Fruit fly (Drosophila melanogaster) whole organism, embryonic: ENCODE measurements around the gene mRpL49.
A peak's percentile ranks its signal among the peaks of the same experiment; 100 is the strongest.

Experiments used
- ATbp ChIP-seq: fragments of 200-800 bp; sonication (Bioruptor generic); optimal IDR thresholded peaks from 2 replicates; lab custom pipeline; 2017; ENCODE audit warnings: missing biosample characterization, mild to moderate bottlenecking, missing genetic modification characterization, missing genetic modification reagents
- CG10274 ChIP-seq: fragments of 200-800 bp; sonication (Bioruptor generic); optimal IDR thresholded peaks from 3 replicates; lab custom pipeline; 2017; ENCODE audit warnings: missing biosample characterization, mild to moderate bottlenecking, missing genetic modification characterization
- CG10543 ChIP-seq: fragments of 200-800 bp; sonication (Bioruptor generic); optimal IDR thresholded peaks from 3 replicates; lab custom pipeline; 2017; ENCODE audit warnings: missing biosample characterization, mild to moderate bottlenecking, missing genetic modification characterization, moderate library complexity
- CG11696 ChIP-seq: fragments of 200-800 bp; sonication (Bioruptor generic); IDR thresholded peaks from 2 replicates; pipeline ENCODE4 v1.3.6; 2022; ENCODE audit warnings: missing biosample characterization, missing genetic modification characterization
- CG1233 ChIP-seq: fragments of 200-800 bp; sonication (Bioruptor generic); optimal IDR thresholded peaks from 4 replicates; lab custom pipeline; 2018; ENCODE audit warnings: missing biosample characterization, mild to moderate bottlenecking, missing genetic modification characterization
- CG12744 ChIP-seq: fragments of 200-800 bp; sonication (Bioruptor generic); optimal IDR thresholded peaks from 2 replicates; lab custom pipeline; 2016; ENCODE audit warnings: missing biosample characterization, missing genetic modification characterization
- CG13775 ChIP-seq: fragments of 200-800 bp; sonication (Bioruptor generic); optimal IDR thresholded peaks from 3 replicates; lab custom pipeline; 2017; ENCODE audit warnings: missing biosample characterization, mild to moderate bottlenecking, missing genetic modification characterization
- CG15269 ChIP-seq: fragments of 200-800 bp; sonication (Bioruptor generic); optimal IDR thresholded peaks from 2 replicates; lab custom pipeline; 2018; ENCODE audit warnings: missing biosample characterization, mild to moderate bottlenecking, missing genetic modification characterization, moderate library complexity
- CG16815 ChIP-seq: fragments of 200-800 bp; sonication (Bioruptor generic); optimal IDR thresholded peaks from 3 replicates; lab custom pipeline; 2017; ENCODE audit warnings: missing biosample characterization, mild to moderate bottlenecking, missing genetic modification characterization
- CG17568 ChIP-seq: fragments of 200-800 bp; sonication (Bioruptor generic); optimal IDR thresholded peaks from 2 replicates; lab custom pipeline; 2018; ENCODE audit warnings: missing biosample characterization, mild to moderate bottlenecking, missing genetic modification characterization, moderate library complexity
- CG17829 ChIP-seq: fragments of 200-800 bp; optimal IDR thresholded peaks from 2 replicates; lab custom pipeline; 2019; ENCODE audit warnings: missing biosample characterization, mild to moderate bottlenecking, missing genetic modification characterization, moderate library complexity
- CG18599 ChIP-seq: fragments of 200-800 bp; sonication (Bioruptor generic); optimal IDR thresholded peaks from 3 replicates; lab custom pipeline; 2017; ENCODE audit warnings: missing biosample characterization, missing genetic modification characterization, mild to moderate bottlenecking, moderate library complexity, missing genetic modification reagents
- CG2116 ChIP-seq: fragments of 200-800 bp; sonication (Bioruptor generic); optimal IDR thresholded peaks from 3 replicates; lab custom pipeline; 2018; ENCODE audit warnings: missing biosample characterization, mild to moderate bottlenecking, missing genetic modification characterization
- CG2875 ChIP-seq: fragments of 200-800 bp; sonication (Bioruptor generic); optimal IDR thresholded peaks from 2 replicates; lab custom pipeline; 2017; ENCODE audit warnings: missing biosample characterization, mild to moderate bottlenecking, missing genetic modification characterization, missing genetic modification reagents
- CG2889 ChIP-seq: fragments of 200-800 bp; sonication (Bioruptor generic); IDR thresholded peaks from 3 replicates; pipeline ENCODE4 v1.3.6; 2022; ENCODE audit warnings: missing biosample characterization, missing genetic modification characterization
- CG30431 ChIP-seq: fragments of 200-800 bp; sonication (Bioruptor generic); optimal IDR thresholded peaks from 2 replicates; lab custom pipeline; 2017; ENCODE audit warnings: missing biosample characterization, missing genetic modification characterization
- CG31365 ChIP-seq: fragments of 200-800 bp; sonication (Bioruptor generic); optimal IDR thresholded peaks from 2 replicates; lab custom pipeline; 2018; ENCODE audit warnings: missing biosample characterization, mild to moderate bottlenecking, missing genetic modification characterization
- CG33557 ChIP-seq: fragments of 200-800 bp; sonication (Bioruptor generic); optimal IDR thresholded peaks from 2 replicates; lab custom pipeline; 2019; ENCODE audit warnings: missing biosample characterization, mild to moderate bottlenecking, missing genetic modification characterization, moderate library complexity
- CG34376 ChIP-seq: fragments of 200-800 bp; sonication (Bioruptor generic); optimal IDR thresholded peaks from 2 replicates; lab custom pipeline; 2018; ENCODE audit warnings: missing biosample characterization, mild to moderate bottlenecking, missing genetic modification characterization
- CG4424 ChIP-seq: fragments of 200-800 bp; sonication (Bioruptor generic); optimal IDR thresholded peaks from 3 replicates; lab custom pipeline; 2016; ENCODE audit warnings: missing biosample characterization, missing genetic modification characterization
- CG7963 ChIP-seq: fragments of 200-800 bp; sonication (Bioruptor generic); IDR thresholded peaks from 3 replicates; pipeline ENCODE4 v1.3.6; 2022; ENCODE audit warnings: missing biosample characterization, missing genetic modification characterization; ENCODE audit not compliant: partially characterized antibody
- CG8359 ChIP-seq: fragments of 200-800 bp; sonication (Bioruptor generic); optimal IDR thresholded peaks from 2 replicates; lab custom pipeline; 2017; ENCODE audit warnings: missing biosample characterization, mild to moderate bottlenecking, missing genetic modification characterization, borderline replicate concordance
- CkIIα-i1 ChIP-seq: fragments of 200-800 bp; sonication (Bioruptor generic); IDR thresholded peaks from 2 replicates; pipeline ENCODE4 v1.3.6; 2022; ENCODE audit warnings: missing biosample characterization, missing genetic modification characterization
- Dek ChIP-seq: fragments of 200-800 bp; sonication (Bioruptor generic); optimal IDR thresholded peaks from 3 replicates; lab custom pipeline; 2019; ENCODE audit warnings: missing biosample characterization, mild to moderate bottlenecking, missing genetic modification characterization, moderate library complexity
- Dref ChIP-seq: fragments of 200-800 bp; sonication (Bioruptor generic); IDR thresholded peaks from 2 replicates; pipeline ENCODE4 v1.3.6; 2022; ENCODE audit warnings: missing biosample characterization, missing genetic modification characterization
- E2f2 ChIP-seq: fragments of 200-800 bp; sonication (Bioruptor generic); IDR thresholded peaks from 2 replicates; pipeline ENCODE4 v1.3.6; 2022; ENCODE audit warnings: missing biosample characterization, missing genetic modification characterization
- Ets97D ChIP-seq: fragments of 200-800 bp; sonication (Bioruptor generic); optimal IDR thresholded peaks from 3 replicates; lab custom pipeline; 2016; ENCODE audit warnings: missing biosample characterization, missing genetic modification characterization
- H2.0 ChIP-seq: fragments of 200-800 bp; sonication (Bioruptor generic); IDR thresholded peaks from 2 replicates; pipeline ENCODE4 v1.3.6; 2022; ENCODE audit warnings: missing biosample characterization, missing genetic modification characterization
- Hand ChIP-seq: fragments of 200-800 bp; sonication (Bioruptor generic); optimal IDR thresholded peaks from 2 replicates; lab custom pipeline; 2017; ENCODE audit warnings: mild to moderate bottlenecking, missing biosample characterization, missing genetic modification reagents, missing genetic modification characterization
- Mes4 ChIP-seq: fragments of 200-800 bp; sonication (Bioruptor generic); optimal IDR thresholded peaks from 2 replicates; lab custom pipeline; 2016; ENCODE audit warnings: missing biosample characterization, missing genetic modification characterization
- NK7.1 ChIP-seq: fragments of 200-800 bp; sonication (Bioruptor generic); optimal IDR thresholded peaks from 3 replicates; lab custom pipeline; 2016; ENCODE audit warnings: missing biosample characterization, missing genetic modification characterization
- Neu2 ChIP-seq: fragments of 200-800 bp; sonication (Bioruptor generic); optimal IDR thresholded peaks from 3 replicates; lab custom pipeline; 2016; ENCODE audit warnings: missing biosample characterization, missing genetic modification characterization, borderline replicate concordance
- Sin3A ChIP-seq: fragments of >200 bp; optimal IDR thresholded peaks from 2 replicates; lab custom pipeline; 2018
- Sox100B ChIP-seq: fragments of 200-800 bp; sonication (Bioruptor generic); optimal IDR thresholded peaks from 3 replicates; lab custom pipeline; 2018; ENCODE audit warnings: missing biosample characterization, mild to moderate bottlenecking, missing genetic modification characterization
- Sry-β ChIP-seq: fragments of 200-800 bp; sonication (Bioruptor generic); optimal IDR thresholded peaks from 2 replicates; lab custom pipeline; 2018; ENCODE audit warnings: missing biosample characterization, mild to moderate bottlenecking, missing genetic modification characterization, moderate library complexity
- YL-1 ChIP-seq: fragments of 200-800 bp; sonication (Bioruptor generic); optimal IDR thresholded peaks from 3 replicates; lab custom pipeline; 2017; ENCODE audit warnings: missing biosample characterization, mild to moderate bottlenecking, missing genetic modification characterization
- br ChIP-seq: fragments of >200 bp; optimal IDR thresholded peaks from 2 replicates; lab custom pipeline; 2017
- caup ChIP-seq: fragments of 200-800 bp; sonication (Bioruptor generic); optimal IDR thresholded peaks from 3 replicates; lab custom pipeline; 2017; ENCODE audit warnings: missing biosample characterization, mild to moderate bottlenecking, missing genetic modification characterization, moderate library complexity; ENCODE audit not compliant: severe bottlenecking
- chn ChIP-seq: fragments of 200-800 bp; sonication (Bioruptor generic); optimal IDR thresholded peaks from 2 replicates; lab custom pipeline; 2016; ENCODE audit warnings: missing biosample characterization, missing genetic modification characterization
- hth ChIP-seq: fragments of >200 bp; optimal IDR thresholded peaks from 2 replicates; lab custom pipeline; 2017; ENCODE audit warnings: inconsistent platforms
- insv ChIP-seq, 2 experiments: fragments of 200-800 bp; sonication (Bioruptor generic); optimal IDR thresholded peaks; 3 replicates each; lab custom pipeline; 2016 to 2018; ENCODE audit warnings: missing biosample characterization in 2 of 2, missing genetic modification characterization in 2 of 2
- kni ChIP-seq: fragments of 200-800 bp; sonication (Bioruptor generic); optimal IDR thresholded peaks from 3 replicates; lab custom pipeline; 2017; ENCODE audit warnings: mild to moderate bottlenecking, missing biosample characterization, missing genetic modification reagents, missing genetic modification characterization
- p53 ChIP-seq: fragments of 200-800 bp; sonication (Bioruptor generic); optimal IDR thresholded peaks from 2 replicates; lab custom pipeline; 2016; ENCODE audit warnings: missing biosample characterization, missing genetic modification characterization
- pho ChIP-seq: fragments of 200-800 bp; sonication (Bioruptor generic); optimal IDR thresholded peaks from 2 replicates; lab custom pipeline; 2016; ENCODE audit warnings: missing biosample characterization, missing genetic modification characterization
- sim ChIP-seq: fragments of 200-800 bp; sonication (Bioruptor generic); IDR thresholded peaks from 2 replicates; pipeline ENCODE4 v1.3.6; 2022; ENCODE audit warnings: missing biosample characterization, missing genetic modification characterization
- sima ChIP-seq: fragments of 200-800 bp; sonication (Bioruptor generic); optimal IDR thresholded peaks from 2 replicates; lab custom pipeline; 2016; ENCODE audit warnings: missing biosample characterization, missing genetic modification characterization
- sna ChIP-seq: fragments of 200-800 bp; sonication (Bioruptor generic); IDR thresholded peaks from 2 replicates; pipeline ENCODE4 v1.3.6; 2022; ENCODE audit warnings: missing biosample characterization, missing genetic modification characterization; ENCODE audit not compliant: partially characterized antibody
- twi ChIP-seq: fragments of 200-800 bp; optimal IDR thresholded peaks from 2 replicates; lab custom pipeline; 2019; ENCODE audit warnings: missing biosample characterization, mild to moderate bottlenecking, missing genetic modification characterization, moderate library complexity

Gene mRpL49

DNA sequence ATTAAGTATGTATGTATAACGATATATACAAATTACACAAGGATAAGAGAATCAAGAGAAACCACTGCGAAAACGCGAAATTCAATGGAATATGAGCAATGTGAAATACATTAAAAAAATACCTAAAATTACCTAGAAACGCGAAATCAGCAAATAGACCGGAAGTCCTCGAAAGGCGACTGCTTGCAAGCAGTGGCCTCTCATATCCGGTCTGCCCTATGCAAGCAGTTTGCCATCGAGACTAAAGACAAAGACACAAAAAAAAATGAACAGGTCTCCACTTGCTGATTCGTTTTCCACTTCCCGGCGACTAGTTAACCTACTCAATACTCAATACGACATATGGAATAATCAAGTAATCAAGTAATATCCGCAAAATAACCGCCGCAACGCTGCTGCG is 40.8 kb downstream of the mRpL49 start (continued):
- TF ChIP-seq CG1233 (GFP tag; lab: Kevin White, UChicago) (peak; percentile 67), insv (GFP tag; optimal IDR thresholded peaks at IDR 0.05; lab: Kevin White, UChicago) (peak in 1 of 2 experiments; percentile 16), CG8359 (GFP tag; lab: Kevin White, UChicago) (peak; percentile 3), CG2116 (GFP tag; lab: Kevin White, UChicago) (peak; percentile 5), CG17568 (GFP tag; lab: Kevin White, UChicago) (peak; percentile 4), CG13775 (GFP tag; lab: Kevin White, UChicago) (peak; percentile 35), YL-1 (GFP tag; lab: Kevin White, UChicago) (peak; percentile 11), CG10543 (GFP tag; lab: Kevin White, UChicago) (peak; percentile 19), CG2875 (GFP tag; lab: Kevin White, UChicago) (peak; percentile 1), pho (GFP tag; lab: Kevin White, UChicago) (no peak), twi (no peak), sna (GFP tag; lab: Robert Waterston, UW) (no peak), CG7963 (GFP tag; lab: Robert Waterston, UW) (no peak), CG11696 (GFP tag; lab: Robert Waterston, UW) (no peak), CG30431 (peak; percentile 17), Sox100B (GFP tag; lab: Kevin White, UChicago) (peak; percentile 40), H2.0 (GFP tag; lab: Robert Waterston, UW) (no peak), hth (no peak), CG18599 (GFP tag; lab: Kevin White, UChicago) (peak; percentile 33), kni (peak; percentile 26), ATbp (peak; percentile 31), br (no peak), CkIIα-i1 (GFP tag; lab: Robert Waterston, UW) (no peak), p53 (no peak), CG17829 (no peak), CG33557 (GFP tag; lab: Kevin White, UChicago) (peak; percentile 55), Ets97D (peak; percentile 96), CG10274 (GFP tag; lab: Kevin White, UChicago) (no peak), Sry-β (no peak), sim (GFP tag; lab: Robert Waterston, UW) (no peak), Sin3A (lab: Kevin White, UChicago) (no peak), sima (GFP tag; lab: Kevin White, UChicago) (no peak), Neu2 (GFP tag; lab: Kevin White, UChicago) (no peak), Dek (tag; lab: Kevin White, UChicago) (no peak), Hand (GFP tag; lab: Kevin White, UChicago) (no peak), Mes4 (GFP tag; lab: Kevin White, UChicago) (peak; percentile 5), CG31365 (tag; lab: Kevin White, UChicago) (peak; percentile 91), CG12744 (GFP tag; lab: Kevin White, UChicago) (no peak), chn (GFP tag; lab: Kevin White, UChicago) (no peak), CG16815 (GFP tag; lab: Kevin White, UChicago) (no peak), Dref (GFP tag; lab: Robert Waterston, UW) (no peak), CG4424 (GFP tag; lab: Kevin White, UChicago) (peak; percentile 24), CG34376 (GFP tag; lab: Kevin White, UChicago) (peak; percentile 74), caup (GFP tag; lab: Kevin White, UChicago) (peak; percentile 51), E2f2 (GFP tag; lab: Robert Waterston, UW) (no peak), CG2889 (GFP tag; lab: Robert Waterston, UW) (no peak), CG15269 (tag; lab: Kevin White, UChicago) (no peak), NK7.1 (GFP tag; lab: Kevin White, UChicago) (no peak)
